Worm (Caenorhabditis elegans) whole organism, L4/young adult: ENCODE measurements around the gene mai-1.

Experiments used
- W03F9.2 ChIP-seq: fragments of 150-350 bp; optimal IDR thresholded peaks from 2 replicates; lab custom pipeline; 2014; ENCODE audit warnings: missing biosample characterization, missing genetic modification characterization
- dao-5 ChIP-seq: sonication (generic microtip); optimal IDR thresholded peaks from 2 replicates; lab custom pipeline; 2016; ENCODE audit warnings: missing genotype, missing genetic modification characterization, moderate library complexity, missing compliant biosample characterization
- him-1 ChIP-seq: sonication (generic microtip); optimal IDR thresholded peaks from 2 replicates; lab custom pipeline; 2016; ENCODE audit warnings: missing genotype, missing genetic modification reagents, missing genetic modification characterization, missing compliant biosample characterization

Gene mai-1

ce11 chrX:3108603-3109002 lies 7.8 kb downstream of the mai-1 start:
- TF ChIP-seq dao-5 (tag; lab: Kevin White, UChicago), result no peak
- no peak for TF ChIP-seq him-1
- no peak for TF ChIP-seq W03F9.2 (tag; lab: Kevin White, UChicago)

DNA sequence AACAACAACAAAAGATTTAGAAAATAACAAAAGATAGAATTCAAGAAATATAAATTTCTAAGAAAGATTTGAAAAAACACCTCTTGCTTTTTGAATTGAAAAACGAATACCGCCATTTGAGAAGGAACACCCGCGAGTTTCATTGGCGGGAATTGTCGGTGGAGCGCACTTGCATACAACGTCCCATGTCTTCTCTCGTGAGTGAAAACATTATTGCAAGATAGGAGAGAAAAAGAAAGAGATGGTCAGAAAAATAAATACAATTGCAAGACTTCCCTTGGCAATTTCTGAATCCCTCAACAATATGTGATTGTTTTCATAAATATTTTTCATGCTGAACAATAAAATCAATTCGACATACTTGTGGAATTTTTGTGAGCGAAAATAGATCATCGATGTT lies 10.3 kb downstream of the mai-1 start, which contains the start of gene K10B3.5:
K10B3.5 (minus strand) TSS at position 343 of the 400 bp plus-strand sequence.
- peak; percentile 41 for TF ChIP-seq him-1
- peak; percentile 56 for TF ChIP-seq W03F9.2 (tag; lab: Kevin White, UChicago)
- no peak for TF ChIP-seq dao-5 (tag; lab: Kevin White, UChicago)

DNA sequence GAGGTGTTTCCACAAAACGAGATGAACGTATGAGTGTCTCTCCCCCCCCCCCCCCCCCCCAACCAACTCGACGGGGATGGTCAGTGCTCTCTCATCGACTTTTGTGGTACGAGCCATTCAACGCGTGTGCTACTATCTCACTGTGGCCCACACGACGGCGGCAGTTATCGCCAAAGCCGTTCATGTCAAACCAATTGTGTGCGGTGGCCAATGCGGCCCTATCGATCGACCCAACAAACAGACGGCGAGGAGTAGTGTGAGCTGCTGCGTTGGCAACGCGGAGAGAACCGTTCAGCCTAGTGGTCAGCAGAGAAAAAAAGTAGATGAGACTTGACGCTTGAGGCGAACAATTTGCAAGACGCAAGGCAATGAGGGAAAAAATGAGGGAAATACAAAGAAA lies 13.6 kb downstream of the mai-1 start:
- no peak for TF ChIP-seq dao-5 (tag; lab: Kevin White, UChicago)
- TF ChIP-seq W03F9.2 (tag; lab: Kevin White, UChicago), result no peak
- no peak for TF ChIP-seq him-1

- TF ChIP-seq dao-5 (tag; lab: Kevin White, UChicago) (no peak), him-1 (no peak), W03F9.2 (tag; lab: Kevin White, UChicago) (no peak)
Measured at ce11 chrX:3102165-3102564, 14.2 kb downstream of the mai-1 start, which contains the start of gene ztf-13. Gene ztf-13 (minus strand): TSS chrX:3102175.

- no peak for TF ChIP-seq dao-5 (tag; lab: Kevin White, UChicago)
- no peak for TF ChIP-seq W03F9.2 (tag; lab: Kevin White, UChicago)
- no peak for TF ChIP-seq him-1
Measured at ce11 chrX:3101562-3101961, 14.8 kb downstream of the mai-1 start.

DNA sequence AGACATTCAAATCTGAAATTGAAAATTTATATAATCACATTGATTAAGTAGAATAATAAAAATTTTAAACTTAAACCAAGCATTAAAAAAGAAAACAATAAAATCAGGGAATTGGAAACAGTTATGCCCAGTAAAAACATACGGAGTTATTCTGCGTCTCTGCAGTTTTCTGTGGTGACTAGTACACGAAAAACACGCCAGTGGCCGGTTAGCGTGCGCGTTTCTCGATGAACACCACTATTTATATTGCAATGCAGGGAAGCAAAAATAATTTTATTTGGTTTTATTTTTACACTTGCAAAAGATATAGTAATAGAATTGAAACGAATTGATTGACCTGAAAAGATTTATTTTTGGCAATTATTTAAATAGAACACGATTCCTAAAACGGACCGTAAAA lies 16.6 kb downstream of the mai-1 start, which contains the start of gene sec-3:
sec-3 (minus strand) TSS at position 21 of the 400 bp plus-strand sequence.
- peak; percentile 93 for TF ChIP-seq W03F9.2 (tag; lab: Kevin White, UChicago)
- TF ChIP-seq dao-5 (tag; lab: Kevin White, UChicago), result no peak
- TF ChIP-seq him-1, result peak; percentile 80

DNA sequence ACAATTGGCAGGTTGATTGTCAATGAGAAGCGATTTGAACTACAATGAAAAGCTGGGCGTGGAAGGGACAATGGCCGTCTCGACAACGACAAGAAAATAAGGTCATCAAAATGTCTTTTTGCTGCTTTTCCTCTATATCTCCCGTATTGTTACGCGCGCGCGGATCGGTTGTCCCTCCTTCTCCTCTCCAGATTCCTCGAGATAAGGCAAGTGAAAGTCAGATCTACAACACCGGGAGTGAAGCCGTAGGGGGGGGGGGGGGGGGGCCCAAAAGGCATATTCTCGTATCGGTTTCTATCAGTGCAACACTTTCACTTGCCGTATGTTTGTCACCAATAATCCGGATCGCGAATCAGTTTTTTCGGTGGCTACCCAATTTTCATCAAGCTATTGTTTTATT lies 22.1 kb downstream of the mai-1 start, which contains the start of gene wrt-2:
wrt-2 (minus strand) TSS at position 46 of the 400 bp plus-strand sequence.
- TF ChIP-seq W03F9.2 (tag; lab: Kevin White, UChicago) (no peak), him-1 (no peak), dao-5 (tag; lab: Kevin White, UChicago) (no peak)

DNA sequence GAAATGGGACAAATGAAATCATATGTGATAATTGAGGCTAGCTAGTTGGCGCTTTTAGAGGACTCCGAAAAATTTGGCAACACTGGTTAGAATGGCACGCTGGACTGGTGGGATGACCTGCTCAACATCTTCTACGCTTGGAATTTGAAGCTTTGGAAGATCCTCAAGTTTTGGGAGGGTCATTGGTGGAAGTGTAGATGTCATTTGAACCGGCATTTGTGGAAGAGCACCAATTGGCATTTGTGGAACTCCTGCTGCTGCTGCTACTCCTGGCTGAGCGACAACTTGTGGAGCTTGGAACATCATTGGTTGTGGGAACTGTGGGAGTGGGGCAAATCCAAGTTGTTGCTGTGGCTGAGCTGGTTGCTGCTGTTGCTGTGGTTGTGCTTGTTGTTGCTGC lies 23.9 kb downstream of the mai-1 start:
- TF ChIP-seq dao-5 (tag; lab: Kevin White, UChicago) (no peak), W03F9.2 (tag; lab: Kevin White, UChicago) (no peak), him-1 (no peak)

DNA sequence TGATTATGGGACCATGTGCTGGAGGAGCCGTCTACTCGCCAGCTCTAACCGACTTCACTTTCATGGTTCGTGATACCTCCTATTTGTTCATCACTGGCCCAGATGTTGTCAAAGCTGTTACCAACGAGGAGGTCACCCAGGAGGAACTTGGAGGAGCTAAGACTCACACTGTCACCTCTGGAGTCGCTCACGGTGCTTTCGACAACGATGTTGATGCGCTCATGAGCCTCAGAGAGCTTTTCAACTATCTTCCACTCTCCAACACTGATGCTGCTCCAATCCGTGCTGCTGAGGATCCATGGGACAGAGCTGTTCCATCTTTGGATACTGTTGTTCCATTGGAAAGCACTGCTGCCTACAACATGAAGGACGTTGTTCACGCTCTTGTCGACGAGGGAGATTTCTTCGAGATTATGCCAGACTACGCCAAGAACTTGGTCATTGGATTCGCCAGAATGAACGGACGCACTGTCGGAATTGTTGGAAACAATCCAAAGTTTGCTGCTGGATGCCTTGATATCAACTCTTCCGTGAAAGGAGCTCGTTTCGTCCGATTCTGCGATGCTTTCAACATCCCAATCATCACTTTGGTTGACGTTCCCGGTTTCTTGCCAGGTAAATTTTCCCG lies 25.2 kb downstream of the mai-1 start:
- TF ChIP-seq W03F9.2 (tag; lab: Kevin White, UChicago) (no peak), dao-5 (tag; lab: Kevin White, UChicago) (no peak), him-1 (no peak)

- peak; percentile 26 for TF ChIP-seq W03F9.2 (tag; lab: Kevin White, UChicago)
- TF ChIP-seq him-1, result no peak
Measured at ce11 chrX:3089894-3090414, 26.4 kb downstream of the mai-1 start.

ce11 chrX:3089423-3089822 lies 27.0 kb downstream of the mai-1 start, which contains the start of gene pccb-1:
Gene pccb-1 (plus strand): TSS chrX:3089549.
- no peak for TF ChIP-seq dao-5 (tag; lab: Kevin White, UChicago)
- TF ChIP-seq him-1, result no peak
- no peak for TF ChIP-seq W03F9.2 (tag; lab: Kevin White, UChicago)

ce11 chrX:3087647-3088046 lies 28.7 kb downstream of the mai-1 start:
- TF ChIP-seq W03F9.2 (tag; lab: Kevin White, UChicago), result no peak
- TF ChIP-seq him-1, result no peak
- no peak for TF ChIP-seq dao-5 (tag; lab: Kevin White, UChicago)

- TF ChIP-seq W03F9.2 (tag; lab: Kevin White, UChicago) (no peak), dao-5 (tag; lab: Kevin White, UChicago) (no peak), him-1 (no peak)
Measured at ce11 chrX:3087245-3087644, 29.1 kb downstream of the mai-1 start, which contains the start of gene F52E4.5. Gene F52E4.5 (minus strand): TSS chrX:3087345.

DNA sequence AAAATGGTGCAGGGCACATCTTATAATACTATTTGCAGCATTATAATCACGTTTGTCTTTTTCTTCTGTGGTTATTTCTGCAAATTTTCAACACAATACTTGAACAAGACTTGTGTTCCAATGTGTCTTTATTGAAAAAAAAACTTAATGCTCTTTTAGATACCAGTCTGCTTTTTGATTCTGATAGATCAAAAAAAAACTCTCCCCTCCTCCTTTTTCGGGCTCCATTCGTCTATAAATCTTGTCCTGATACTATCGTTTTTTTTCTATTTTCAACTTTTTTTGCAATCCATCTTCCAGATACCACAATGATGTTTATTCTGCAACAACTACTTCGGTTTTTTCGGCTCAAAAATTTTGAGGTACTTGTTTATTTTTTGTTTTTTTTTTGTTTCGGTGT lies 35.6 kb downstream of the mai-1 start, which contains the start of gene twk-16:
twk-16 (plus strand) TSS at position 301 of the 400 bp plus-strand sequence.
- TF ChIP-seq him-1 (no peak), W03F9.2 (tag; lab: Kevin White, UChicago) (no peak), dao-5 (tag; lab: Kevin White, UChicago) (no peak)
